Fruit fly (Drosophila melanogaster): ENCODE results near the gene Cpr73D.

dm6 chr3L:16891914-16892313 lies 65.6 kb downstream of the Cpr73D start:
- TF ChIP-seq dl (GFP tag; optimal IDR thresholded peaks at IDR 0.05; ENCODE audit: insufficient read depth in 1 of 2, partially characterized antibody in 2 of 2) (no peak), br (GFP tag; optimal IDR thresholded peaks at IDR 0.05) (no peak), HLH106 (tag; optimal IDR thresholded peaks at IDR 0.05) (no peak), OdsH (GFP tag; optimal IDR thresholded peaks at IDR 0.05) (no peak), psq (GFP tag; optimal IDR thresholded peaks at IDR 0.05) (no peak), CrebA (GFP tag; optimal IDR thresholded peaks at IDR 0.05; ENCODE audit: borderline replicate concordance) (no peak), pan (optimal IDR thresholded peaks at IDR 0.05) (no peak), Hr78 (GFP tag; optimal IDR thresholded peaks at IDR 0.05) (no peak), usp (GFP tag; optimal IDR thresholded peaks at IDR 0.05) (no peak), Myc (optimal IDR thresholded peaks at IDR 0.05) (no peak)
